Fruit fly (Drosophila melanogaster) whole organism, prepupa: ENCODE data around the gene CG7294.

Experiments used
- CG8632 ChIP-seq: fragments of 200-800 bp; sonication (Bioruptor generic); optimal IDR thresholded peaks from 3 replicates; lab custom pipeline; 2016; ENCODE audit warnings: missing biosample characterization, missing genetic modification characterization
- pdm3 ChIP-seq: fragments of 200-800 bp; sonication (Bioruptor generic); optimal IDR thresholded peaks from 3 replicates; lab custom pipeline; 2016; ENCODE audit warnings: missing biosample characterization, missing genetic modification characterization

dm6 chr2L:10704425-10704824, 15.4 kb upstream of the CG7294 start:
- TF ChIP-seq CG8632 (GFP tag; lab: Kevin White, UChicago) (no peak), pdm3 (GFP tag; lab: Kevin White, UChicago) (no peak)
